Worm (Caenorhabditis elegans) whole organism, early embryonic: ENCODE measurements around the gene Y82E9BR.9.

Experiments used
- B0310.2 ChIP-seq: sonication (generic microtip); optimal IDR thresholded peaks from 2 replicates; lab custom pipeline; 2016; ENCODE audit warnings: mild to moderate bottlenecking, missing genetic modification characterization, missing compliant biosample characterization
- ama-1 ChIP-seq: fragments of 150-350 bp; optimal IDR thresholded peaks from 2 replicates; lab custom pipeline; 2014
- ets-7 ChIP-seq: sonication (generic microtip); optimal IDR thresholded peaks from 2 replicates; lab custom pipeline; 2016; ENCODE audit warnings: missing genotype, missing genetic modification characterization, missing compliant biosample characterization
- flt-1 ChIP-seq: fragments of 200-800 bp; sonication (Bioruptor generic); IDR thresholded peaks from 2 replicates; pipeline ENCODE4 v1.3.6; 2022; ENCODE audit warnings: missing genetic modification characterization, missing compliant biosample characterization
- hmbx-1 ChIP-seq: sonication (generic microtip); optimal IDR thresholded peaks from 2 replicates; lab custom pipeline; 2016; ENCODE audit warnings: mild to moderate bottlenecking, missing genetic modification characterization, missing compliant biosample characterization
- pes-1 ChIP-seq: fragments of 200-800 bp; sonication (Bioruptor generic); IDR thresholded peaks from 2 replicates; pipeline ENCODE4 v1.3.6; 2022; ENCODE audit warnings: missing genetic modification reagents, missing genetic modification characterization, missing compliant biosample characterization
- scrt-1 ChIP-seq: fragments of 200-800 bp; sonication (Bioruptor generic); IDR thresholded peaks from 2 replicates; pipeline ENCODE4 v1.3.6; 2022; ENCODE audit warnings: missing genetic modification characterization, missing compliant biosample characterization
- tra-4 ChIP-seq: sonication (generic microtip); optimal IDR thresholded peaks from 2 replicates; lab custom pipeline; 2017; ENCODE audit warnings: missing genetic modification characterization, missing compliant biosample characterization

DNA sequence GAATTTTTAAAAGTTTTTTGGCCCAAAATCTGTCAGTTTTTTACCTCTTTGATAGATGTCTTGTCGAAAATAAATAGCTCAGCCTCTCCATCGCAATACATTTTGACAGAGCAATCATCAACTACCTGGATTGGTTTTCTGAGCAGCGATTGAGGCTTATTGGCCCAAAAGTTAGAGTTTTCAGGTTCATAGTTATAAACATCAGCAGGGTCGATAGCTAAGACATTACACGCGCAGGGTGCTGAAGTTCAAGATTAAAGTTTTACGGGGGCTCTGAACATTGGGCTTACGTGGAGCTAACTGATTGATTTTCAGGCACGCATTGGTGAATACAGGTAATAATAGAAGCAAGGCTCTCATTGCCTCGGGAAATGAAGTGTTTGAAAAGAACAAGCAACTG lies at the start of gene Y82E9BR.9:
- TF ChIP-seq flt-1 (GFP tag; lab: Robert Waterston, UW) (no peak), pes-1 (GFP tag; lab: Robert Waterston, UW) (no peak), scrt-1 (GFP tag; lab: Robert Waterston, UW) (no peak), B0310.2 (no peak), ets-7 (no peak), ama-1 (lab: Kevin White, UChicago) (no peak), hmbx-1 (tag; lab: Kevin White, UChicago) (no peak), tra-4 (tag; lab: Kevin White, UChicago) (no peak)
